Worm (Caenorhabditis elegans): ENCODE results near the gene M57.2.

DNA sequence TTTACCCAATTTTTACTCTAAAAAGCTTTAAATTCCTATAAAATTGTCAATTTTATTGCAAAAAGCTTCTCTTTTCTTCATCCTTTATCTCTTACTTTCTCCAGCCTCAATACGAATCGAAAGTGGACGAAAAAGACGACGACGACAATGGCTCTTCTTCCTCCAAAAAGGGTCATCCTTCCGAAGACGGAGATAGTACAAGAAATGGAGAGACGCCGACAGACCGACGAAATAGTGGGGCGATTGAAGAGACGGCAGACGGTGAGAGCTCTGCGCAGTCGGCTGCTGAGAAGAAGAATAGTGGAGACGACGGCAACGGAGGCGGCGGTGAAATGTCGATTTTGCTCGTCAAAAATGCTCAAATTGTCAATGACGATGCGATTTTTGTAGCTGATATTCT, 7.8 kb upstream of the M57.2 start:
- TF ChIP-seq dve-1 (tag; optimal IDR thresholded peaks at IDR 0.05; ENCODE audit: insufficient read depth) (no peak), F26F4.8 (GFP tag; conservative IDR thresholded peaks at IDR 0.05) (no peak), fos-1 (tag; optimal IDR thresholded peaks at IDR 0.05) (no peak), hlh-11 (tag; optimal IDR thresholded peaks at IDR 0.05) (peak; percentile 26), nhr-76 (tag; optimal IDR thresholded peaks at IDR 0.05) (no peak)

Measured in whole organism, L4 larva.